Worm (Caenorhabditis elegans) whole organism, L2 larva: Measurements from ENCODE around the gene C49F8.14.
A peak's percentile ranks its signal among the peaks of the same experiment; 100 is the strongest.

Source experiments
- C34F6.9 ChIP-seq: fragments of 150-350 bp; optimal IDR thresholded peaks from 2 replicates; lab custom pipeline; 2014; ENCODE audit warnings: missing biosample characterization, missing genetic modification characterization
- F13H6.1 ChIP-seq: sonication (generic microtip); optimal IDR thresholded peaks from 2 replicates; lab custom pipeline; 2016; ENCODE audit warnings: missing genetic modification characterization, missing compliant biosample characterization
- Y55F3AM.14 ChIP-seq: fragments of 200-800 bp; sonication (Bioruptor generic); optimal IDR thresholded peaks from 2 replicates; lab custom pipeline; 2018; ENCODE audit warnings: mild to moderate bottlenecking, missing genetic modification characterization, missing compliant biosample characterization
- alr-1 ChIP-seq: fragments of 150-350 bp; optimal IDR thresholded peaks from 2 replicates; lab custom pipeline; 2014; ENCODE audit warnings: missing biosample characterization, missing genetic modification characterization
- ama-1 ChIP-seq: fragments of 150-350 bp; optimal IDR thresholded peaks from 2 replicates; lab custom pipeline; 2018; ENCODE audit warnings: inconsistent platforms
- blmp-1 ChIP-seq: sonication (generic microtip); optimal IDR thresholded peaks from 2 replicates; lab custom pipeline; 2017; ENCODE audit warnings: missing genetic modification characterization, mild to moderate bottlenecking, missing compliant biosample characterization, antibody characterized with exemption, moderate library complexity; ENCODE audit not compliant: insufficient read depth
- ceh-16 ChIP-seq: fragments of 150-350 bp; optimal IDR thresholded peaks from 2 replicates; lab custom pipeline; 2014; ENCODE audit warnings: missing biosample characterization, missing genetic modification characterization
- ceh-82 ChIP-seq: fragments of 150-350 bp; optimal IDR thresholded peaks from 2 replicates; lab custom pipeline; 2014; ENCODE audit warnings: missing biosample characterization, missing genetic modification characterization
- crh-2 ChIP-seq: sonication (generic microtip); optimal IDR thresholded peaks from 2 replicates; lab custom pipeline; 2017; ENCODE audit warnings: missing biosample characterization, missing genetic modification characterization
- egl-27 ChIP-seq: sonication (generic microtip); optimal IDR thresholded peaks from 3 replicates; lab custom pipeline; 2017; ENCODE audit warnings: missing biosample characterization, missing genetic modification reagents, missing genetic modification characterization
- elt-1 ChIP-seq: fragments of 150-350 bp; optimal IDR thresholded peaks from 2 replicates; lab custom pipeline; 2014; ENCODE audit warnings: missing biosample characterization, missing genetic modification characterization
- fos-1 ChIP-seq: fragments of 150-350 bp; optimal IDR thresholded peaks from 2 replicates; lab custom pipeline; 2014; ENCODE audit warnings: missing biosample characterization, missing genetic modification characterization
- gmeb-1 ChIP-seq: fragments of 150-350 bp; optimal IDR thresholded peaks from 2 replicates; lab custom pipeline; 2014; ENCODE audit warnings: missing biosample characterization, missing genetic modification characterization
- lin-11 ChIP-seq: fragments of 150-350 bp; sonication (generic microtip); optimal IDR thresholded peaks from 2 replicates; lab custom pipeline; 2014; ENCODE audit warnings: missing biosample characterization, missing genetic modification characterization, inconsistent platforms, mixed read lengths
- lin-13 ChIP-seq: fragments of 150-350 bp; optimal IDR thresholded peaks from 2 replicates; lab custom pipeline; 2014; ENCODE audit warnings: missing biosample characterization, missing genetic modification reagents, missing genetic modification characterization
- lin-39 ChIP-seq: fragments of 150-350 bp; optimal IDR thresholded peaks from 2 replicates; lab custom pipeline; 2014; ENCODE audit warnings: missing biosample characterization, missing genetic modification reagents, missing genetic modification characterization
- mbf-1 ChIP-seq: sonication (generic microtip); optimal IDR thresholded peaks from 2 replicates; lab custom pipeline; 2017; ENCODE audit warnings: missing biosample characterization, missing genetic modification characterization
- nhr-10 ChIP-seq: sonication (generic microtip); optimal IDR thresholded peaks from 2 replicates; lab custom pipeline; 2017; ENCODE audit warnings: missing biosample characterization, missing genetic modification characterization
- nhr-11 ChIP-seq: fragments of 150-350 bp; optimal IDR thresholded peaks from 2 replicates; lab custom pipeline; 2014; ENCODE audit warnings: missing biosample characterization, missing genetic modification characterization
- nhr-12 ChIP-seq: fragments of 150-350 bp; optimal IDR thresholded peaks from 2 replicates; lab custom pipeline; 2014; ENCODE audit warnings: missing biosample characterization, missing genetic modification characterization
- nhr-129 ChIP-seq: fragments of 150-350 bp; optimal IDR thresholded peaks from 2 replicates; lab custom pipeline; 2014; ENCODE audit warnings: missing biosample characterization, missing genetic modification characterization
- nhr-21 ChIP-seq: fragments of 150-350 bp; optimal IDR thresholded peaks from 2 replicates; lab custom pipeline; 2014; ENCODE audit warnings: missing biosample characterization, missing genetic modification characterization
- nhr-23 ChIP-seq: fragments of 150-350 bp; optimal IDR thresholded peaks from 2 replicates; lab custom pipeline; 2014; ENCODE audit warnings: missing biosample characterization, missing genetic modification reagents, missing genetic modification characterization
- nhr-237 ChIP-seq: fragments of 150-350 bp; optimal IDR thresholded peaks from 2 replicates; lab custom pipeline; 2014; ENCODE audit warnings: missing biosample characterization, missing genetic modification characterization
- nhr-25 ChIP-seq: fragments of 150-350 bp; sonication (generic microtip); optimal IDR thresholded peaks from 3 replicates; lab custom pipeline; 2014; ENCODE audit warnings: missing biosample characterization, missing genetic modification characterization
- skn-1 ChIP-seq: sonication (generic microtip); optimal IDR thresholded peaks from 2 replicates; lab custom pipeline; 2017; ENCODE audit warnings: missing biosample characterization, missing genetic modification characterization
- sma-9 ChIP-seq, 2 experiments: fragments of 150-350 bp in 1 of 2; sonication (generic microtip) in 1 of 2; optimal IDR thresholded peaks; 2 replicates each; lab custom pipeline; 2014 to 2016; ENCODE audit warnings: missing genetic modification characterization in 2 of 2, mild to moderate bottlenecking in 1 of 2, missing biosample characterization in 1 of 2, missing compliant biosample characterization in 1 of 2, missing genetic modification reagents in 1 of 2, moderate library complexity in 1 of 2
- snpc-4 ChIP-seq: fragments of 150-350 bp; optimal IDR thresholded peaks from 2 replicates; lab custom pipeline; 2014; ENCODE audit warnings: missing biosample characterization, missing genetic modification characterization
- unc-39 ChIP-seq: fragments of 150-350 bp; optimal IDR thresholded peaks from 2 replicates; lab custom pipeline; 2014; ENCODE audit warnings: missing biosample characterization, missing genetic modification characterization
- unc-55 ChIP-seq: fragments of 150-350 bp; sonication (generic microtip); optimal IDR thresholded peaks from 3 replicates; lab custom pipeline; 2014; ENCODE audit warnings: missing biosample characterization, missing genetic modification reagents, missing genetic modification characterization
- unc-62 ChIP-seq: fragments of 150-350 bp; optimal IDR thresholded peaks from 2 replicates; lab custom pipeline; 2014; ENCODE audit warnings: missing biosample characterization, missing genetic modification reagents, missing genetic modification characterization
- zag-1 ChIP-seq: fragments of 150-350 bp; optimal IDR thresholded peaks from 2 replicates; lab custom pipeline; 2014; ENCODE audit warnings: missing biosample characterization, missing genetic modification characterization
- ztf-1 ChIP-seq: fragments of 200-800 bp; sonication (Bioruptor generic); conservative IDR thresholded peaks from 2 replicates; pipeline ENCODE4 v1.3.6; 2022; ENCODE audit warnings: missing genetic modification characterization, missing compliant biosample characterization
- ztf-4 ChIP-seq: fragments of 150-350 bp; optimal IDR thresholded peaks from 2 replicates; lab custom pipeline; 2014; ENCODE audit warnings: missing biosample characterization, missing genetic modification characterization

C49F8.14 gene

DNA sequence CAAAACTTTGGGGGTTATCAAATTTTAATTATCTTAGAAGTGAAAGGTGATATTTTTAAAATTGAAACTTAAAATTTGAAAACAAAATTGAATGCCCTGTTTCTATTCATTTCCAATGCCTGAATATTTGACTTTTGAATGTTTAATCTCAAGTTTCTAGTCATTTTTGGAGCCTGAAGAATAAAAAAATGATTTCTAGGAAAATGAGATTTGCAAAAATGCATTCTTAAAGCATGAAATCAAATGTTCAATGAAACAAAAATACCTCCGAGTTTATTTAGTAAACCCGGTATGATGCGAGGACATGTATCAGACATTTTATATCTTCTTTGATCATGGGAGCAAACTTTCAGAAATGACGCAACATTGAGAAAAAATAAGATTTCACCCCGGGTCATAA is 2.3 kb upstream of the C49F8.14 start:
- TF ChIP-seq nhr-25 (no peak), nhr-129 (tag; lab: Kevin White, UChicago) (peak; percentile 3), elt-1 (tag; lab: Kevin White, UChicago) (no peak)

DNA sequence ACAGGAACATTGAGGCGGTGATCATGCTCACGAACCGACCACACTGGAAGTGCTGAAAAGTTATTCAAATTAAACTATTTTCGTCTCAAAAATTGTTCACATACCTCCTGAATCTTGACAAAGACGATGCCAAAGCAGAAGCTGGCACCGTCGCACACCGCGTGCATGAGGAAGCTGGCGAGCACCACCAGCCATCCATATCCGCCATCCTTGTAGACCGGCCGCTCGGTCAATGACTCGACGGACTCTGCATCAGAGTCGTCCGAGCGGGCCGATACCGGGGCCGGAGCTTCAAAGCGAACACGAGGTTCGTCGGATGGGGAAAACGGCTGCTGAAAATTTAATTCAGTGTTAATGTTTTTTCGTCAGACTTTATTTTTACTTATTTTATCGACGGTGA is 564 bp downstream of the C49F8.14 start:
- TF ChIP-seq C34F6.9 (tag; lab: Kevin White, UChicago): no peak
- no peak for TF ChIP-seq ceh-16 (tag; lab: Kevin White, UChicago)
- TF ChIP-seq snpc-4 (tag; lab: Kevin White, UChicago): no peak
- no peak for TF ChIP-seq unc-39
- no peak for TF ChIP-seq ztf-1 (GFP tag; lab: Robert Waterston, UW)
- TF ChIP-seq nhr-25: no peak
- no peak for TF ChIP-seq skn-1 (tag; lab: Kevin White, UChicago)
- TF ChIP-seq nhr-237 (tag; lab: Kevin White, UChicago): no peak
- TF ChIP-seq unc-62 (GFP tag; lab: Kevin White, UChicago): no peak
- no peak for TF ChIP-seq lin-13 (GFP tag; lab: Kevin White, UChicago)
- TF ChIP-seq F13H6.1 (tag; lab: Kevin White, UChicago): no peak
- TF ChIP-seq ama-1 (lab: Kevin White, UChicago): no peak
- TF ChIP-seq unc-55 (GFP tag; lab: Kevin White, UChicago): no peak
- TF ChIP-seq nhr-11 (tag; lab: Kevin White, UChicago): no peak
- TF ChIP-seq gmeb-1 (tag; lab: Kevin White, UChicago): no peak
- TF ChIP-seq sma-9 (GFP tag; optimal IDR thresholded peaks at IDR 0.05; lab: Kevin White, UChicago): no peak
- no peak for TF ChIP-seq sma-9 (tag; optimal IDR thresholded peaks at IDR 0.05; lab: Kevin White, UChicago)
- TF ChIP-seq zag-1 (tag; lab: Kevin White, UChicago): no peak

DNA sequence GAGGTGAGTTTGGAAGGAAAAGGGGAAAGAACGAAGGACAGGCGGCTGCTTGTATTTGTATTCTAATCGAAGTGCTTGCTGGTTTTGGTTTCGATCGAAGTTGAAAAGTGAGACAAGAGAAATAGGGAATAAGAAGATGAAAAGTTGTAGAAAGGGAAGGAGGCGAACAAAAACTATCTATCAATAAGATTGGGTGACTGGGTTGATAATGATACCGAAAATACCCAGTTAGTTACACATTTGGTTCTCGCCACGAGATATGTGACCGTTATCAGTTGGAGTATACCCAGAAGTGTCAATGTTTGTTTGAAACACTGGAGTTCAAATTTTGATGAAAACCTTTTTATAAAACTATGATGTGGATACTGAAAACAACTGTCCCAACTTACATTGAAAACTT is 8.5 kb downstream of the C49F8.14 start:
- TF ChIP-seq nhr-21: no peak
- TF ChIP-seq crh-2: peak; percentile 39
- no peak for TF ChIP-seq lin-11 (tag; lab: Kevin White, UChicago)
- no peak for TF ChIP-seq egl-27 (tag; lab: Kevin White, UChicago)
- no peak for TF ChIP-seq snpc-4 (tag; lab: Kevin White, UChicago)
- no peak for TF ChIP-seq nhr-237 (tag; lab: Kevin White, UChicago)
- TF ChIP-seq fos-1 (tag; lab: Kevin White, UChicago): peak; percentile 89
- TF ChIP-seq ceh-16 (tag; lab: Kevin White, UChicago): no peak
- TF ChIP-seq alr-1 (tag; lab: Kevin White, UChicago): no peak
- no peak for TF ChIP-seq zag-1 (tag; lab: Kevin White, UChicago)
- peak; percentile 83 for TF ChIP-seq sma-9 (GFP tag; optimal IDR thresholded peaks at IDR 0.05; lab: Kevin White, UChicago)
- no peak for TF ChIP-seq sma-9 (tag; optimal IDR thresholded peaks at IDR 0.05; lab: Kevin White, UChicago)
- TF ChIP-seq mbf-1 (tag; lab: Kevin White, UChicago): no peak
- TF ChIP-seq unc-39: no peak
- TF ChIP-seq nhr-12 (tag; lab: Kevin White, UChicago): no peak
- TF ChIP-seq unc-55 (GFP tag; lab: Kevin White, UChicago): no peak
- TF ChIP-seq lin-13 (GFP tag; lab: Kevin White, UChicago): no peak
- TF ChIP-seq blmp-1: peak; percentile 1
- TF ChIP-seq nhr-23 (tag; lab: Kevin White, UChicago): no peak
- TF ChIP-seq lin-39 (tag; lab: Kevin White, UChicago): no peak
- TF ChIP-seq Y55F3AM.14: no peak

DNA sequence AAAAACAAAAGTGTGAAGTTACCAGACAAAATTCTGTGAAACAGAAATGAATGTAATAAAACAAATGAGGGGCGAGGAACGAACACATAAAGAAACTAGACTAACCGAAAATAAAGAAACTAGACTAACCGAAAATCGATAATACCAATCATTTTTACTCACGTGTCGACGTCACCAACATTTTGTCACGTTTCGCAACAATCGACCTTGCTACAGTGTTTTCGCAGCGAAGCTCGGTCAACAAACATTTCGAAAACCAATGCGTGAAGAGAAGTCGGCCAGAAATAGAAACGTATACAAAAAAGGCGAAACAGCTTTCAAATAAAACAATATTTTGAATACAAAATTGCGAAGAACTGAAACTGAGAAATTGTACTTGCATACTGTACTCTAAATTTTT is 9.8 kb downstream of the C49F8.14 start:
- peak; percentile 34 for TF ChIP-seq sma-9 (GFP tag; optimal IDR thresholded peaks at IDR 0.05; lab: Kevin White, UChicago)
- TF ChIP-seq sma-9 (tag; optimal IDR thresholded peaks at IDR 0.05; lab: Kevin White, UChicago): no peak
- TF ChIP-seq ztf-4: no peak
- no peak for TF ChIP-seq F13H6.1 (tag; lab: Kevin White, UChicago)
- peak; percentile 27 for TF ChIP-seq crh-2
- TF ChIP-seq ztf-1 (GFP tag; lab: Robert Waterston, UW): no peak
- no peak for TF ChIP-seq nhr-10 (tag; lab: Kevin White, UChicago)
- TF ChIP-seq nhr-129 (tag; lab: Kevin White, UChicago): peak; percentile 66

DNA sequence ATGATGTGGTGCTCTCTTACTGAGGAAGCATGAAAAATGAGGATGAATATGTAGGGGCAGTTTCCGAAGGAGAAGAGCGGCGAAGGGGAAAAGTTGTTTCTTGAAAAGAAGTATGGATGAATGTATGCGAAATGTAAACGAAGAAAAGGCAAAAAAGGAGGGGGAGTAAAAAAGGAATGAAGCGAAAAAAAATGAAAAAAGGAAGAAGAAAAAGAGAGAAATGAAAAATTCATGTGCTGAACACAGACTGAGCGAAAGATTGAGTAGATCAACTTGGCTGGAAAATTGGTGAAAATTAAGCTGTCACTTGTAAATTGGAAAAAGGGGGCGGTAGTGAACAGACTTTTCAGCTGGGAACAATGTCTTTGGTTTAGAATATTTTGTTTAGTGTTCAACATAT is 11.9 kb downstream of the C49F8.14 start, which contains the start of gene C49F8.1:
Gene C49F8.1, minus strand, starts transcription at position 101 of the 400 bp plus-strand sequence.
- TF ChIP-seq ceh-82 (tag; lab: Kevin White, UChicago): no peak
- peak; percentile 44 for TF ChIP-seq unc-55 (GFP tag; lab: Kevin White, UChicago)
